Worm (Caenorhabditis elegans): Measurements from ENCODE around the gene Y67H2A.2.

ce11 chrIV:13255886-13256285, 41.7 kb downstream of the Y67H2A.2 start, which contains the start of gene bus-12:
- TF ChIP-seq ama-1 (optimal IDR thresholded peaks at IDR 0.05) (no peak), flt-1 (GFP tag; IDR thresholded peaks at IDR 0.05) (no peak), F13C5.2 (tag; optimal IDR thresholded peaks at IDR 0.05) (no peak)
